Worm (Caenorhabditis elegans): ENCODE data around the gene fbf-1.

- TF ChIP-seq unc-55 (GFP tag; optimal IDR thresholded peaks at IDR 0.05), result no peak
- TF ChIP-seq tbx-7 (tag; optimal IDR thresholded peaks at IDR 0.05), result no peak
- no peak for TF ChIP-seq ama-1 (optimal IDR thresholded peaks at IDR 0.05)
- TF ChIP-seq K02D7.2 (tag; optimal IDR thresholded peaks at IDR 0.05), result no peak
- TF ChIP-seq sdc-2 (tag; optimal IDR thresholded peaks at IDR 0.05), result no peak
- no peak for TF ChIP-seq tbx-2 (tag; optimal IDR thresholded peaks at IDR 0.05)
- TF ChIP-seq ceh-2 (tag; optimal IDR thresholded peaks at IDR 0.05), result no peak
Measured at ce11 chrII:6122641-6123424, 42.2 kb upstream of the fbf-1 start.

All from whole organism, late embryonic.